Fruit fly (Drosophila melanogaster): ENCODE measurements around the gene RhoGAP68F.

dm6 chr3L:12090184-12090897, 48.3 kb upstream of the RhoGAP68F start:
- no peak for TF ChIP-seq Ets98B (GFP tag; IDR thresholded peaks at IDR 0.05)
- peak; percentile 39 for TF ChIP-seq Pif1B (GFP tag; optimal IDR thresholded peaks at IDR 0.05)
- peak; percentile 72; the same call in 2 of the 3 replicates for TF ChIP-seq CG4496 (GFP tag; IDR thresholded peaks at IDR 0.05)
- peak; percentile 9 for TF ChIP-seq gl (tag; optimal IDR thresholded peaks at IDR 0.05)
- TF ChIP-seq CG14655 (GFP tag; optimal IDR thresholded peaks at IDR 0.05) = peak; percentile 43
- peak; percentile 67 for TF ChIP-seq Snoo (tag; optimal IDR thresholded peaks at IDR 0.05)
- TF ChIP-seq CG17806 (tag; optimal IDR thresholded peaks at IDR 0.05) = no peak
- peak; percentile 4 for TF ChIP-seq D1 (tag; optimal IDR thresholded peaks at IDR 0.05)
